Worm (Caenorhabditis elegans): Measurements from ENCODE around the gene mdt-27.

mdt-27 gene

ce11 chrV:9208878-9209277, 4.6 kb downstream of the mdt-27 start:
- TF ChIP-seq F13C5.2 (tag; optimal IDR thresholded peaks at IDR 0.05) (no peak), hnd-1 (tag; optimal IDR thresholded peaks at IDR 0.05) (no peak)

- TF ChIP-seq tbx-37 (GFP tag; conservative IDR thresholded peaks at IDR 0.05) (no peak), ama-1 (optimal IDR thresholded peaks at IDR 0.05) (no peak), ceh-13 (GFP tag; optimal IDR thresholded peaks at IDR 0.05) (no peak), hnd-1 (tag; optimal IDR thresholded peaks at IDR 0.05) (no peak), ets-7 (tag; optimal IDR thresholded peaks at IDR 0.05) (no peak), hmg-4 (GFP tag; optimal IDR thresholded peaks at IDR 0.05) (no peak), hmbx-1 (tag; optimal IDR thresholded peaks at IDR 0.05) (no peak), ceh-36 (tag; optimal IDR thresholded peaks at IDR 0.05) (no peak), scrt-1 (GFP tag; IDR thresholded peaks at IDR 0.05) (no peak), tra-4 (tag; optimal IDR thresholded peaks at IDR 0.05) (no peak), pes-1 (GFP tag; IDR thresholded peaks at IDR 0.05) (no peak), flt-1 (GFP tag; IDR thresholded peaks at IDR 0.05) (no peak), aly-1 (tag; optimal IDR thresholded peaks at IDR 0.05) (no peak), B0310.2 (tag; optimal IDR thresholded peaks at IDR 0.05) (no peak), F13C5.2 (tag; optimal IDR thresholded peaks at IDR 0.05) (no peak), tbx-11 (GFP tag; IDR thresholded peaks at IDR 0.05) (no peak), sea-1 (GFP tag; conservative IDR thresholded peaks at IDR 0.05) (no peak)
These were observed 6.1 kb downstream of the mdt-27 start, which contains the start of gene inx-10 for ce11 chrV:9207377-9207776. Gene inx-10 (minus strand): TSS chrV:9207477.

ce11 chrV:9202710-9203109, 10.7 kb downstream of the mdt-27 start, which contains the start of gene asp-2:
Gene asp-2 (plus strand): TSS chrV:9203077.
- TF ChIP-seq hmg-4 (GFP tag; optimal IDR thresholded peaks at IDR 0.05) (no peak), ama-1 (optimal IDR thresholded peaks at IDR 0.05) (no peak), F13C5.2 (tag; optimal IDR thresholded peaks at IDR 0.05) (no peak)

- TF ChIP-seq flt-1 (GFP tag; IDR thresholded peaks at IDR 0.05) (no peak), scrt-1 (GFP tag; IDR thresholded peaks at IDR 0.05) (no peak), ceh-13 (GFP tag; optimal IDR thresholded peaks at IDR 0.05) (no peak), ets-7 (tag; optimal IDR thresholded peaks at IDR 0.05) (no peak), hmg-4 (GFP tag; optimal IDR thresholded peaks at IDR 0.05) (no peak)
These were observed 14.6 kb downstream of the mdt-27 start, which contains the start of gene str-177 for ce11 chrV:9198887-9199286. Gene str-177 (minus strand): TSS chrV:9198987.

- TF ChIP-seq ceh-36 (tag; optimal IDR thresholded peaks at IDR 0.05) (no peak), aly-1 (tag; optimal IDR thresholded peaks at IDR 0.05) (no peak), B0310.2 (tag; optimal IDR thresholded peaks at IDR 0.05) (no peak), tbx-11 (GFP tag; IDR thresholded peaks at IDR 0.05) (no peak), ama-1 (optimal IDR thresholded peaks at IDR 0.05) (no peak), sea-1 (GFP tag; conservative IDR thresholded peaks at IDR 0.05) (no peak), pes-1 (GFP tag; IDR thresholded peaks at IDR 0.05) (no peak), tbx-37 (GFP tag; conservative IDR thresholded peaks at IDR 0.05) (no peak), hmg-4 (GFP tag; optimal IDR thresholded peaks at IDR 0.05) (no peak), scrt-1 (GFP tag; IDR thresholded peaks at IDR 0.05) (no peak), tra-4 (tag; optimal IDR thresholded peaks at IDR 0.05) (no peak), ets-7 (tag; optimal IDR thresholded peaks at IDR 0.05) (no peak), hnd-1 (tag; optimal IDR thresholded peaks at IDR 0.05) (no peak)
These were observed 16.3 kb downstream of the mdt-27 start, which contains the start of gene C24B5.4 for ce11 chrV:9197121-9197520. Gene C24B5.4 (minus strand): TSS chrV:9197326.

ce11 chrV:9194055-9194454, 19.4 kb downstream of the mdt-27 start:
- TF ChIP-seq tra-4 (tag; optimal IDR thresholded peaks at IDR 0.05) = no peak

- TF ChIP-seq hnd-1 (tag; optimal IDR thresholded peaks at IDR 0.05) = no peak
These were observed 22.0 kb downstream of the mdt-27 start, which contains the start of gene sphr-1 for ce11 chrV:9191406-9191805. Gene sphr-1 (plus strand): TSS chrV:9191610.

- TF ChIP-seq F13C5.2 (tag; optimal IDR thresholded peaks at IDR 0.05) (no peak), B0310.2 (tag; optimal IDR thresholded peaks at IDR 0.05) (no peak), hmbx-1 (tag; optimal IDR thresholded peaks at IDR 0.05) (no peak), tbx-37 (GFP tag; conservative IDR thresholded peaks at IDR 0.05) (no peak), tra-4 (tag; optimal IDR thresholded peaks at IDR 0.05) (no peak), ets-7 (tag; optimal IDR thresholded peaks at IDR 0.05) (no peak), sea-1 (GFP tag; conservative IDR thresholded peaks at IDR 0.05) (no peak)
These were observed 27.4 kb downstream of the mdt-27 start for ce11 chrV:9186028-9186427.

ce11 chrV:9183718-9184441, 29.6 kb downstream of the mdt-27 start:
- TF ChIP-seq flt-1 (GFP tag; IDR thresholded peaks at IDR 0.05) = no peak
- no peak for TF ChIP-seq ceh-36 (tag; optimal IDR thresholded peaks at IDR 0.05)
- no peak for TF ChIP-seq tra-4 (tag; optimal IDR thresholded peaks at IDR 0.05)
